Fruit fly (Drosophila melanogaster): ENCODE data around the gene Yp3.
A peak's percentile ranks its signal among the peaks of the same experiment; 100 is the strongest.

Yp3 gene

DNA sequence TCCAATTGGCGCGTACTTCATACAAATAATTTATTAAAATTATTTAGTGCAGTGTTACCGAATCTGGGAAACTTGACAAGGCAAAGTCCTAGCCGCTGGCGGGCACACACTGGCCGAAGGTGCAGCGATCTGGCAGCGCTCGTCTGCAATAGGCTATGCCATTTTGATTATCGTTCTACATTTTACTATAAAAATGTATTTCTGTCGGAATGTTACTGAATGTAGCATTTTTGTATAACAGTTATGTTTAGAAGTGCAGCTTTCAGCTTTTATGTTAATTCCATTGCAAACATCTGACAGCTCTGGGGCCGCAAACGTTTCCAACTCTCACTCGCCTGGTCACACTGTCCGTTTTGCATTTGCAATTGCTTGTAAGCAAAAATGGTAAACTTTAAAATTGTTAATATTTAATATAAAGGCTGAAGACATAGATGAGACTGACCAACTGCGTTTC lies 14.7 kb upstream of the Yp3 start, which contains the start of gene Grip91 (continued):
- no peak for TF ChIP-seq CG15073 (GFP tag; optimal IDR thresholded peaks at IDR 0.05)
- peak; percentile 66 for TF ChIP-seq stwl (tag; optimal IDR thresholded peaks at IDR 0.05)
- TF ChIP-seq Mrtf (GFP tag; IDR thresholded peaks at IDR 0.05): no peak
- peak; percentile 48; the same call in 1 of the 2 replicates for TF ChIP-seq Scr (GFP tag; IDR thresholded peaks at IDR 0.05; ENCODE audit: partially characterized antibody)
- no peak for TF ChIP-seq CG6683 (GFP tag; optimal IDR thresholded peaks at IDR 0.05)
- TF ChIP-seq CG13123 (GFP tag; optimal IDR thresholded peaks at IDR 0.05): no peak
- TF ChIP-seq cg (GFP tag; optimal IDR thresholded peaks at IDR 0.05): no peak
- TF ChIP-seq CG17359 (tag; optimal IDR thresholded peaks at IDR 0.05): no peak
- TF ChIP-seq HHEX (GFP tag; optimal IDR thresholded peaks at IDR 0.05): no peak
- no peak for TF ChIP-seq rib (GFP tag; IDR thresholded peaks at IDR 0.05)
- no peak for TF ChIP-seq chn (GFP tag; optimal IDR thresholded peaks at IDR 0.05)
- no peak for TF ChIP-seq HmgD (GFP tag; optimal IDR thresholded peaks at IDR 0.05)
- no peak for TF ChIP-seq CG6689 (GFP tag; IDR thresholded peaks at IDR 0.05)
- TF ChIP-seq CG7372 (GFP tag; IDR thresholded peaks at IDR 0.05): no peak
- TF ChIP-seq CG6272 (GFP tag; IDR thresholded peaks at IDR 0.05): no peak
- peak; percentile 4 for TF ChIP-seq CG30403 (GFP tag; optimal IDR thresholded peaks at IDR 0.05)
- TF ChIP-seq CG8924 (tag; optimal IDR thresholded peaks at IDR 0.05): peak; percentile 35
- TF ChIP-seq CG11723 (GFP tag; optimal IDR thresholded peaks at IDR 0.05): no peak
- TF ChIP-seq Drgx (GFP tag; IDR thresholded peaks at IDR 0.05): no peak
- no peak for TF ChIP-seq ewg (GFP tag; optimal IDR thresholded peaks at IDR 0.05)
- TF ChIP-seq NK7.1 (GFP tag; optimal IDR thresholded peaks at IDR 0.05): no peak

DNA sequence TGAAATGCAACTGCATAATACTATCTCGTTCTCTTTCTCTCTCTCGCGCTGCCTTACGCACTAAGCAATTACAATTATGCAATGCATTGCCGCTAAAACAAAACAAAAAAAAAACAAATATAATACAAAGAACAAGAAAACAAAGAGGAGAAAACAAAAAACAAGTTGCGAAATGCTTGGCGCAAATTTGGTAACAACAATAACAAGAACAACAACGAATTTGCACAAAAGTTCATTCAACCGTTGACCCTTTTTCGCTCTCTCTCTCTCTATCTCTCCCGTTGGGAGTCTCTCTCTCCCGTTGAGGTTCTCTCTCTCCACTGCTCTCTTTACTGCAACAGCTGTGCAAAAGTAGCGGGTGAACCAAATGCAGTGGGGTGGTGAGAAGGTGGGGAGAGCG lies 12.3 kb upstream of the Yp3 start:
- TF ChIP-seq trem (tag; optimal IDR thresholded peaks at IDR 0.05) (no peak), CG32532 (GFP tag; IDR thresholded peaks at IDR 0.05) (no peak), CG11696 (GFP tag; IDR thresholded peaks at IDR 0.05) (no peak), CG12769 (tag; optimal IDR thresholded peaks at IDR 0.05) (no peak), slp2 (GFP tag; optimal IDR thresholded peaks at IDR 0.05) (no peak), nau (GFP tag; optimal IDR thresholded peaks at IDR 0.05) (no peak), Mes4 (GFP tag; optimal IDR thresholded peaks at IDR 0.05) (no peak), nerfin-1 (tag; optimal IDR thresholded peaks at IDR 0.05) (no peak), CG17328 (GFP tag; IDR thresholded peaks at IDR 0.05) (no peak), HLH4C (GFP tag; IDR thresholded peaks at IDR 0.05; ENCODE audit: partially characterized antibody) (no peak), CG6791 (GFP tag; IDR thresholded peaks at IDR 0.05; ENCODE audit: partially characterized antibody) (no peak), yki (optimal IDR thresholded peaks at IDR 0.05) (peak; percentile 60), slou (GFP tag; optimal IDR thresholded peaks at IDR 0.05) (no peak), Dbx (GFP tag; IDR thresholded peaks at IDR 0.05) (no peak), scrt (GFP tag; optimal IDR thresholded peaks at IDR 0.05) (no peak), Trl (optimal IDR thresholded peaks at IDR 0.05) (peak; percentile 75 to 86), Trl (GFP tag; optimal IDR thresholded peaks at IDR 0.05) (no peak), cad (GFP tag; optimal IDR thresholded peaks at IDR 0.05) (peak; percentile 8), Aef1 (GFP tag; IDR thresholded peaks at IDR 0.05) (no peak), CG1647 (GFP tag; optimal IDR thresholded peaks at IDR 0.05) (no peak), Drgx (GFP tag; IDR thresholded peaks at IDR 0.05) (peak; percentile 62), amos (GFP tag; IDR thresholded peaks at IDR 0.05; ENCODE audit: partially characterized antibody) (no peak), CG15479 (GFP tag; optimal IDR thresholded peaks at IDR 0.05) (peak; percentile 72), HLHmδ (GFP tag; optimal IDR thresholded peaks at IDR 0.05) (no peak), Mad (GFP tag; optimal IDR thresholded peaks at IDR 0.05) (no peak), wdn (GFP tag; IDR thresholded peaks at IDR 0.05) (no peak), CG2889 (GFP tag; IDR thresholded peaks at IDR 0.05) (no peak), CG2199 (GFP tag; IDR thresholded peaks at IDR 0.05) (0 out of 3 replicates have a peak, but pooled peaks have one; percentile 8), CG17186 (GFP tag; optimal IDR thresholded peaks at IDR 0.05) (no peak), Pdp1 (GFP tag; optimal IDR thresholded peaks at IDR 0.05) (peak in 1 of 2 experiments; percentile 69), Kr (GFP tag; optimal IDR thresholded peaks at IDR 0.05) (peak; percentile 17), zen (tag; optimal IDR thresholded peaks at IDR 0.05) (no peak)
